Worm (Caenorhabditis elegans) whole organism, L3 larva: ENCODE results near the gene ZK470.2.

Experiments
- ZK546.5 ChIP-seq: sonication (generic microtip); optimal IDR thresholded peaks from 2 replicates; lab custom pipeline; 2017; ENCODE audit warnings: missing biosample characterization, missing genetic modification characterization
- ama-1 ChIP-seq: fragments of 150-350 bp; optimal IDR thresholded peaks from 2 replicates; lab custom pipeline; 2018
- ceh-16 ChIP-seq: sonication (generic microtip); optimal IDR thresholded peaks from 2 replicates; lab custom pipeline; 2017; ENCODE audit warnings: missing biosample characterization, missing genetic modification characterization
- egl-27 ChIP-seq: sonication (generic microtip); optimal IDR thresholded peaks from 4 replicates; lab custom pipeline; 2017; ENCODE audit warnings: missing biosample characterization, missing genetic modification reagents, missing genetic modification characterization
- fos-1 ChIP-seq: fragments of 150-350 bp; optimal IDR thresholded peaks from 2 replicates; lab custom pipeline; 2014; ENCODE audit warnings: missing biosample characterization, missing genetic modification characterization
- lin-15B ChIP-seq: fragments of 150-350 bp; optimal IDR thresholded peaks from 2 replicates; lab custom pipeline; 2014; ENCODE audit warnings: missing biosample characterization, missing genetic modification characterization
- nhr-12 ChIP-seq: fragments of 150-350 bp; optimal IDR thresholded peaks from 2 replicates; lab custom pipeline; 2014; ENCODE audit warnings: missing biosample characterization, missing genetic modification characterization
- skn-1 ChIP-seq: fragments of 150-350 bp; optimal IDR thresholded peaks from 2 replicates; lab custom pipeline; 2014; ENCODE audit warnings: missing biosample characterization, missing genetic modification characterization
- tbx-2 ChIP-seq: sonication (generic microtip); optimal IDR thresholded peaks from 2 replicates; lab custom pipeline; 2016; ENCODE audit warnings: mild to moderate bottlenecking, missing genetic modification characterization, missing compliant biosample characterization
- zag-1 ChIP-seq: fragments of 150-350 bp; optimal IDR thresholded peaks from 2 replicates; lab custom pipeline; 2014; ENCODE audit warnings: missing biosample characterization, missing genetic modification characterization

DNA sequence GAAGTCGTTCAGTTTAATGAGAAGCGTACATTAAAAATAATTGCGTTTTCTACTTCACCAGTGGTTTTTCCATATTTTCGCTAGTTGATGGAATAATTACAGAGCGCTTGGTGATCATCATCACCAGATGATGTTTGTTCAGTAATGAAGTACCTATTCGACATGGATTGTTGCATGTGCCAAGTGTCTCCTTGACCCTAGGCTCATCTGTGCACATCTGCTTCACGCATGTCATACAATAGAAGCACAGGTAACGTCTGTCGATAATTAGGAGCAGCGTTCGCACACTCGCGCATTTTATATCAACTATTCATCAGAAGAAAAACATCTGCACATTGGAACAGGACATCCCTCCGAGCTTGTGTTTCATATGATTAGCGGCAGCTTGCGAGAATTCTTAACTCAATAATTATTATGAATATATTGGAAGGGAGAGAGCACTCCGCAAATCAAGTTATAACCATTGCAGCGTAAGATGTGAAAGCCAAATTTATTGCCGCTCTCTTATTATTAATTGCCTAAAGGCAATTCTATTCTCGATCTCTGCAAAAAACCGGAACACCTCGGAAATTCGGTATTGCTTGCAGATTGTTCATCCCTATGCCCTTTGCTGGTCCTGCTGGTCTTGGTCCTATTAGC, 9.7 kb upstream of the ZK470.2 start:
- TF ChIP-seq lin-15B (no peak), egl-27 (no peak), fos-1 (tag; lab: Kevin White, UChicago) (no peak), ama-1 (lab: Kevin White, UChicago) (no peak), ceh-16 (no peak), nhr-12 (tag; lab: Kevin White, UChicago) (no peak), zag-1 (no peak), ZK546.5 (tag; lab: Kevin White, UChicago) (no peak), tbx-2 (tag; lab: Kevin White, UChicago) (no peak), skn-1 (tag; lab: Kevin White, UChicago) (no peak)
